Fruit fly (Drosophila melanogaster): ENCODE results near the gene lobo.

dm6 chr3R:25235362-25235761 is 41.8 kb upstream of the lobo start, which contains the start of gene Sil1:
- no peak for TF ChIP-seq CG11902 (GFP tag; optimal IDR thresholded peaks at IDR 0.05)
- no peak for TF ChIP-seq Gug (GFP tag; IDR thresholded peaks at IDR 0.05)
- TF ChIP-seq spab (GFP tag; optimal IDR thresholded peaks at IDR 0.05): no peak
- TF ChIP-seq Met (GFP tag; optimal IDR thresholded peaks at IDR 0.05): no peak
- TF ChIP-seq Smox (GFP tag; optimal IDR thresholded peaks at IDR 0.05): no peak
- TF ChIP-seq CG9139 (GFP tag; optimal IDR thresholded peaks at IDR 0.05): no peak
- no peak for TF ChIP-seq vri (GFP tag; optimal IDR thresholded peaks at IDR 0.05)
- TF ChIP-seq OdsH (GFP tag; optimal IDR thresholded peaks at IDR 0.05): no peak
- TF ChIP-seq CG10669 (GFP tag; optimal IDR thresholded peaks at IDR 0.05): no peak
- TF ChIP-seq CG6854 (GFP tag; optimal IDR thresholded peaks at IDR 0.05): no peak
- TF ChIP-seq CG16779 (tag; optimal IDR thresholded peaks at IDR 0.05): no peak
- TF ChIP-seq Hr38 (GFP tag; optimal IDR thresholded peaks at IDR 0.05): no peak
- TF ChIP-seq CG11294 (GFP tag; IDR thresholded peaks at IDR 0.05): no peak
